Fruit fly (Drosophila melanogaster) whole organism, embryonic: ENCODE data around the gene Cyfip.

Experiments used
- Atf6 ChIP-seq: fragments of 200-800 bp; sonication (Bioruptor generic); IDR thresholded peaks from 2 replicates; pipeline ENCODE4 v1.3.6; 2022; ENCODE audit warnings: missing biosample characterization, missing genetic modification characterization
- CG10431 ChIP-seq: fragments of 200-800 bp; sonication (Bioruptor generic); optimal IDR thresholded peaks from 3 replicates; lab custom pipeline; 2018; ENCODE audit warnings: missing biosample characterization, mild to moderate bottlenecking, missing genetic modification characterization
- CG11093 ChIP-seq: fragments of 200-800 bp; sonication (Bioruptor generic); IDR thresholded peaks from 3 replicates; pipeline ENCODE4 v1.3.6; 2022; ENCODE audit warnings: missing biosample characterization, missing genetic modification characterization
- CG12744 ChIP-seq: fragments of 200-800 bp; sonication (Bioruptor generic); optimal IDR thresholded peaks from 2 replicates; lab custom pipeline; 2016; ENCODE audit warnings: missing biosample characterization, missing genetic modification characterization
- CG12769 ChIP-seq: fragments of 200-800 bp; sonication (Bioruptor generic); optimal IDR thresholded peaks from 2 replicates; lab custom pipeline; 2019; ENCODE audit warnings: missing biosample characterization, mild to moderate bottlenecking, missing genetic modification characterization, moderate library complexity
- CG13424 ChIP-seq: fragments of 200-800 bp; sonication (Bioruptor generic); optimal IDR thresholded peaks from 2 replicates; lab custom pipeline; 2019; ENCODE audit warnings: missing biosample characterization, mild to moderate bottlenecking, missing genetic modification characterization, moderate library complexity
- CG13624 ChIP-seq: fragments of 200-800 bp; sonication (Bioruptor generic); optimal IDR thresholded peaks from 2 replicates; lab custom pipeline; 2016; ENCODE audit warnings: missing biosample characterization, missing genetic modification characterization
- CG14441 ChIP-seq: fragments of 200-800 bp; sonication (Bioruptor generic); IDR thresholded peaks from 2 replicates; pipeline ENCODE4 v1.3.6; 2022; ENCODE audit warnings: missing biosample characterization, missing genetic modification characterization
- CG17359 ChIP-seq: fragments of 200-800 bp; sonication (Bioruptor generic); optimal IDR thresholded peaks from 3 replicates; lab custom pipeline; 2018; ENCODE audit warnings: missing biosample characterization, mild to moderate bottlenecking, missing genetic modification characterization, moderate library complexity
- CG17912 ChIP-seq: fragments of 200-800 bp; sonication (Bioruptor generic); optimal IDR thresholded peaks from 2 replicates; lab custom pipeline; 2018; ENCODE audit warnings: missing biosample characterization, mild to moderate bottlenecking, missing genetic modification characterization
- CG31365 ChIP-seq: fragments of 200-800 bp; sonication (Bioruptor generic); optimal IDR thresholded peaks from 2 replicates; lab custom pipeline; 2018; ENCODE audit warnings: missing biosample characterization, mild to moderate bottlenecking, missing genetic modification characterization
- CG32532 ChIP-seq: fragments of 200-800 bp; sonication (Bioruptor generic); IDR thresholded peaks from 2 replicates; pipeline ENCODE4 v1.3.6; 2022; ENCODE audit warnings: missing biosample characterization, missing genetic modification characterization
- CG3281 ChIP-seq: fragments of 200-800 bp; sonication (Bioruptor generic); optimal IDR thresholded peaks from 3 replicates; lab custom pipeline; 2017; ENCODE audit warnings: missing biosample characterization, mild to moderate bottlenecking, missing genetic modification characterization
- CG34422 ChIP-seq: fragments of 200-800 bp; sonication (Bioruptor generic); IDR thresholded peaks from 3 replicates; pipeline ENCODE4 v1.3.6; 2022; ENCODE audit warnings: missing biosample characterization, missing genetic modification characterization
- CG4617 ChIP-seq: fragments of 200-800 bp; sonication (Bioruptor generic); optimal IDR thresholded peaks from 3 replicates; lab custom pipeline; 2016; ENCODE audit warnings: missing biosample characterization, missing genetic modification characterization, borderline replicate concordance
- CG6813 ChIP-seq: fragments of 200-800 bp; sonication (Bioruptor generic); optimal IDR thresholded peaks from 2 replicates; lab custom pipeline; 2017; ENCODE audit warnings: missing biosample characterization, missing genetic modification characterization, mild to moderate bottlenecking, moderate library complexity, missing genetic modification reagents
- CG7556 ChIP-seq: fragments of 200-800 bp; sonication (Bioruptor generic); optimal IDR thresholded peaks from 2 replicates; lab custom pipeline; 2017; ENCODE audit warnings: missing biosample characterization, mild to moderate bottlenecking, missing genetic modification characterization
- CG7745 ChIP-seq: fragments of 200-800 bp; sonication (Bioruptor generic); optimal IDR thresholded peaks from 2 replicates; lab custom pipeline; 2018; ENCODE audit warnings: missing biosample characterization, mild to moderate bottlenecking, missing genetic modification characterization, moderate library complexity
- CG8478 ChIP-seq: fragments of >200 bp; optimal IDR thresholded peaks from 2 replicates; lab custom pipeline; 2018
- CG8944 ChIP-seq: fragments of 200-800 bp; sonication (Bioruptor generic); optimal IDR thresholded peaks from 3 replicates; lab custom pipeline; 2016; ENCODE audit warnings: missing biosample characterization, missing genetic modification characterization
- CG9817 ChIP-seq: fragments of 200-800 bp; sonication (Bioruptor generic); optimal IDR thresholded peaks from 2 replicates; lab custom pipeline; 2018; ENCODE audit warnings: missing biosample characterization, mild to moderate bottlenecking, missing genetic modification characterization, moderate library complexity
- Camta ChIP-seq: fragments of 200-800 bp; sonication (Bioruptor generic); optimal IDR thresholded peaks from 2 replicates; lab custom pipeline; 2016; ENCODE audit warnings: missing biosample characterization, missing genetic modification characterization
- Dbx ChIP-seq: fragments of 200-800 bp; sonication (Bioruptor generic); IDR thresholded peaks from 3 replicates; pipeline ENCODE4 v1.3.6; 2022; ENCODE audit warnings: missing biosample characterization, missing genetic modification characterization
- Ets97D ChIP-seq: fragments of 200-800 bp; sonication (Bioruptor generic); optimal IDR thresholded peaks from 3 replicates; lab custom pipeline; 2016; ENCODE audit warnings: missing biosample characterization, missing genetic modification characterization
- Fer1 ChIP-seq: fragments of 200-800 bp; sonication (Bioruptor generic); optimal IDR thresholded peaks from 2 replicates; lab custom pipeline; 2017; ENCODE audit warnings: missing biosample characterization, mild to moderate bottlenecking, missing genetic modification characterization
- Hmr ChIP-seq: fragments of 200-800 bp; sonication (Bioruptor generic); optimal IDR thresholded peaks from 3 replicates; lab custom pipeline; 2017; ENCODE audit warnings: mild to moderate bottlenecking, missing biosample characterization, missing genetic modification reagents, missing genetic modification characterization
- Hr3 ChIP-seq: fragments of 200-800 bp; sonication (Bioruptor generic); optimal IDR thresholded peaks from 3 replicates; lab custom pipeline; 2016; ENCODE audit warnings: missing biosample characterization, missing genetic modification characterization
- Hr51 ChIP-seq, 2 experiments: fragments of 200-800 bp; sonication (Bioruptor generic); optimal IDR thresholded peaks; 2 replicates in 1 of 2; 3 replicates in 1 of 2; lab custom pipeline; 2016 to 2018; ENCODE audit warnings: missing biosample characterization in 2 of 2, missing genetic modification characterization in 2 of 2, mild to moderate bottlenecking in 1 of 2, moderate library complexity in 1 of 2
- NfI ChIP-seq: fragments of 200-800 bp; sonication (Bioruptor generic); optimal IDR thresholded peaks from 3 replicates; lab custom pipeline; 2018; ENCODE audit warnings: missing biosample characterization, mild to moderate bottlenecking, missing genetic modification characterization, moderate library complexity
- Sry-δ ChIP-seq: fragments of 200-800 bp; sonication (Bioruptor generic); optimal IDR thresholded peaks from 2 replicates; lab custom pipeline; 2016; ENCODE audit warnings: missing biosample characterization, missing genetic modification characterization
- Ssrp ChIP-seq: fragments of 200-800 bp; sonication (Bioruptor generic); optimal IDR thresholded peaks from 2 replicates; lab custom pipeline; 2018; ENCODE audit warnings: missing biosample characterization, mild to moderate bottlenecking, missing genetic modification characterization, moderate library complexity
- ase ChIP-seq: fragments of 200-800 bp; sonication (Bioruptor generic); IDR thresholded peaks from 3 replicates; pipeline ENCODE4 v1.3.6; 2022; ENCODE audit warnings: missing biosample characterization, missing genetic modification characterization
- bowl ChIP-seq: fragments of 200-800 bp; sonication (Bioruptor generic); IDR thresholded peaks from 2 replicates; pipeline ENCODE4 v1.3.6; 2022; ENCODE audit warnings: missing biosample characterization, missing genetic modification characterization
- caup ChIP-seq: fragments of 200-800 bp; sonication (Bioruptor generic); optimal IDR thresholded peaks from 3 replicates; lab custom pipeline; 2017; ENCODE audit warnings: missing biosample characterization, mild to moderate bottlenecking, missing genetic modification characterization, moderate library complexity; ENCODE audit not compliant: severe bottlenecking
- chn ChIP-seq: fragments of 200-800 bp; sonication (Bioruptor generic); optimal IDR thresholded peaks from 2 replicates; lab custom pipeline; 2016; ENCODE audit warnings: missing biosample characterization, missing genetic modification characterization
- dati ChIP-seq: fragments of 200-800 bp; sonication (Bioruptor generic); IDR thresholded peaks from 2 replicates; pipeline ENCODE4 v1.3.6; 2022; ENCODE audit warnings: missing biosample characterization, missing genetic modification characterization
- disco-r ChIP-seq: fragments of 200-800 bp; sonication (Bioruptor generic); optimal IDR thresholded peaks from 2 replicates; lab custom pipeline; 2016; ENCODE audit warnings: missing biosample characterization, missing genetic modification characterization
- insv ChIP-seq, 2 experiments: fragments of 200-800 bp; sonication (Bioruptor generic); optimal IDR thresholded peaks; 3 replicates each; lab custom pipeline; 2016 to 2018; ENCODE audit warnings: missing biosample characterization in 2 of 2, missing genetic modification characterization in 2 of 2
- inv ChIP-seq: fragments of 200-800 bp; sonication (Bioruptor generic); IDR thresholded peaks from 2 replicates; pipeline ENCODE4 v1.3.6; 2022; ENCODE audit warnings: missing biosample characterization, missing genetic modification characterization; ENCODE audit not compliant: partially characterized antibody
- jing ChIP-seq: fragments of 200-800 bp; sonication (Bioruptor generic); optimal IDR thresholded peaks from 2 replicates; lab custom pipeline; 2018; ENCODE audit warnings: missing biosample characterization, mild to moderate bottlenecking, missing genetic modification characterization
- klu ChIP-seq: fragments of 200-800 bp; sonication (Bioruptor generic); IDR thresholded peaks from 2 replicates; pipeline ENCODE4 v1.3.6; 2022; ENCODE audit warnings: missing biosample characterization, missing genetic modification characterization
- lola ChIP-seq, 3 experiments: fragments of >200 bp in 2 of 3; fragments of 200-800 bp in 1 of 3; sonication (Bioruptor generic) in 1 of 3; optimal IDR thresholded peaks; 2 replicates each; lab custom pipeline; 2017 to 2019; ENCODE audit warnings: missing biosample characterization in 3 of 3, missing genetic modification characterization in 3 of 3, mild to moderate bottlenecking in 1 of 3, moderate library complexity in 1 of 3
- oc ChIP-seq: fragments of 200-800 bp; sonication (Bioruptor generic); optimal IDR thresholded peaks from 2 replicates; lab custom pipeline; 2018; ENCODE audit warnings: missing biosample characterization, mild to moderate bottlenecking, missing genetic modification characterization, moderate library complexity
- peb ChIP-seq: fragments of 200-800 bp; sonication (Bioruptor generic); IDR thresholded peaks from 2 replicates; pipeline ENCODE4 v1.3.6; 2022; ENCODE audit warnings: missing biosample characterization, missing genetic modification characterization
- phol ChIP-seq: fragments of 200-800 bp; sonication (Bioruptor generic); optimal IDR thresholded peaks from 3 replicates; lab custom pipeline; 2018; ENCODE audit warnings: missing biosample characterization, mild to moderate bottlenecking, missing genetic modification characterization, moderate library complexity
- sens ChIP-seq: fragments of 200-800 bp; sonication (Bioruptor generic); peaks from one replicate; lab custom pipeline; 2016; ENCODE audit warnings: missing biosample characterization, missing genetic modification characterization
- slbo ChIP-seq: fragments of 200-800 bp; sonication (Bioruptor generic); IDR thresholded peaks from 2 replicates; pipeline ENCODE4 v1.3.6; 2022; ENCODE audit warnings: missing biosample characterization, missing genetic modification characterization
- sna ChIP-seq: fragments of 200-800 bp; sonication (Bioruptor generic); IDR thresholded peaks from 2 replicates; pipeline ENCODE4 v1.3.6; 2022; ENCODE audit warnings: missing biosample characterization, missing genetic modification characterization; ENCODE audit not compliant: partially characterized antibody

The Cyfip gene

DNA sequence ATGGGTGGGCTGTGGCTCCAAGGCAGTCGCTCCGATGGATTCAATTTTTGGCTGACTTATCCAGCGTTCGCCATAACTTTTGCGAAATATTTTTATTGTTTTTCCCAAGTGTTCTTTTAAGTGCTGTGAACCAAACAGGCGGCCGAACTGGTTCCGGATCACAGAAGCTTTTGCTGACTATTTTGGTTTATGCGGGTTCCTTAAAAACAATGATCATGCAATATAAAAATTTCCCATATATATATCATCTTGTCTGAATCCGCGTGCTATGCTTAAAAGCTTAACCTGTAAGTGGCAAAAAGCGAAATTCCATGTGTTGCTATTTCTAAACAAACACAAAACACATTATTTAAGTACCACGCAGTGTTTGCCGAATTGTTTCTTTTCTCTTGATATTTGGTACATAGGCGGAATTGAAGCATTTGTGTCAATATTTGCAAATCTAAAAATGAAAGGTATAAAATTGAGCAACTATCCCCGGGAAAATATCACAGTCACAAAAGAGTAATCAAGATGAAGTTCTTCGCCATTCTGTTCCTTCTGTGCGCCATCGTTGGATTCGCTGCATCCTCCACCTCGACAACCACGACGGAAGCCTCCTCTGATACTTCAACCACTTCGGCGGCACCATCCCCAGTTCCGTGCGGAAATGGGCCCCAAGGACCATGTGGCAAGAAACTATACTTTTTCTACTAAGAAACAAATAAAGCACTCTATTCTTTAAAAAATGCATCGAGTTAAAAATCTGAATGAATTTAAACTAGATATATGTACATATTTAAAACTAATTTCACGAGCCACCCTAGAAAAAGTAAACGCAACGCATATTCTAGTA is 12.9 kb upstream of the Cyfip start, which contains the start of the genes CG6276 and CG44040 (continued):
- TF ChIP-seq dati (GFP tag; lab: Robert Waterston, UW) (0 out of 2 replicates have a peak, but pooled peaks have one; percentile 15), CG11093 (GFP tag; lab: Robert Waterston, UW) (no peak), Hmr (GFP tag; lab: Kevin White, UChicago) (peak; percentile 64), disco-r (GFP tag; lab: Kevin White, UChicago) (peak; percentile 5), CG34422 (GFP tag; lab: Robert Waterston, UW) (no peak), oc (tag; lab: Kevin White, UChicago) (peak; percentile 5), Hr3 (GFP tag; lab: Kevin White, UChicago) (peak; percentile 36), phol (tag; lab: Kevin White, UChicago) (peak; percentile 42), peb (GFP tag; lab: Robert Waterston, UW) (no peak), Ets97D (GFP tag; lab: Kevin White, UChicago) (peak; percentile 28), CG12744 (peak; percentile 34), sens (GFP tag; lab: Kevin White, UChicago) (peak; percentile 88), caup (peak; percentile 60), klu (0 out of 2 replicates have a peak, but pooled peaks have one; percentile 14), ase (GFP tag; lab: Robert Waterston, UW) (peak; percentile 10; the same call in 1 of the 3 replicates), CG14441 (peak; percentile 59), Hr51 (GFP tag; optimal IDR thresholded peaks at IDR 0.05; lab: Kevin White, UChicago) (peak in 1 of 2 experiments; percentile 57), sna (GFP tag; lab: Robert Waterston, UW) (no peak), jing (no peak), bowl (no peak), CG32532 (GFP tag; lab: Robert Waterston, UW) (peak; percentile 68), CG8944 (GFP tag; lab: Kevin White, UChicago) (peak; percentile 13), chn (GFP tag; lab: Kevin White, UChicago) (peak; percentile 16), inv (GFP tag; lab: Robert Waterston, UW) (no peak), CG13624 (GFP tag; lab: Kevin White, UChicago) (peak; percentile 73), CG6813 (GFP tag; lab: Kevin White, UChicago) (peak; percentile 36), CG7556 (GFP tag; lab: Kevin White, UChicago) (peak; percentile 40), CG17359 (tag; lab: Kevin White, UChicago) (peak; percentile 22), NfI (GFP tag; lab: Kevin White, UChicago) (peak; percentile 44), CG3281 (GFP tag; lab: Kevin White, UChicago) (peak; percentile 70), CG7745 (tag; lab: Kevin White, UChicago) (no peak), Fer1 (GFP tag; lab: Kevin White, UChicago) (peak; percentile 55), CG31365 (tag; lab: Kevin White, UChicago) (peak; percentile 17), CG9817 (tag; lab: Kevin White, UChicago) (peak; percentile 42), CG4617 (GFP tag; lab: Kevin White, UChicago) (peak; percentile 24), Atf6 (GFP tag; lab: Robert Waterston, UW) (peak; percentile 62; the same call in 1 of the 2 replicates), lola (GFP tag; optimal IDR thresholded peaks at IDR 0.05; lab: Kevin White, UChicago) (peak in 1 of 3 experiments; percentile 19), Sry-δ (GFP tag; lab: Kevin White, UChicago) (peak; percentile 15), CG8478 (no peak), Dbx (GFP tag; lab: Robert Waterston, UW) (peak; percentile 40; the same call in 1 of the 3 replicates), CG17912 (GFP tag; lab: Kevin White, UChicago) (peak; percentile 6), CG12769 (tag; lab: Kevin White, UChicago) (peak; percentile 71), CG13424 (tag; lab: Kevin White, UChicago) (peak; percentile 55), CG10431 (GFP tag; lab: Kevin White, UChicago) (no peak), Camta (GFP tag; lab: Kevin White, UChicago) (peak; percentile 50), slbo (peak; percentile 59), Ssrp (tag; lab: Kevin White, UChicago) (peak; percentile 22), insv (GFP tag; optimal IDR thresholded peaks at IDR 0.05; lab: Kevin White, UChicago) (peak in 1 of 2 experiments; percentile 3)
